Worm (Caenorhabditis elegans) whole organism, L2 larva: ENCODE data around the gene sir-2.1.

Experiments
- C34F6.9 ChIP-seq: fragments of 150-350 bp; optimal IDR thresholded peaks from 2 replicates; lab custom pipeline; 2014; ENCODE audit warnings: missing biosample characterization, missing genetic modification characterization
- F13H6.1 ChIP-seq: sonication (generic microtip); optimal IDR thresholded peaks from 2 replicates; lab custom pipeline; 2016; ENCODE audit warnings: missing genetic modification characterization, missing compliant biosample characterization
- R02D3.7 ChIP-seq: fragments of 150-350 bp; optimal IDR thresholded peaks from 2 replicates; lab custom pipeline; 2014; ENCODE audit warnings: missing biosample characterization, missing genetic modification characterization
- Y55F3AM.14 ChIP-seq: fragments of 200-800 bp; sonication (Bioruptor generic); optimal IDR thresholded peaks from 2 replicates; lab custom pipeline; 2018; ENCODE audit warnings: mild to moderate bottlenecking, missing genetic modification characterization, missing compliant biosample characterization
- ZK546.5 ChIP-seq: sonication (generic microtip); optimal IDR thresholded peaks from 2 replicates; lab custom pipeline; 2017; ENCODE audit warnings: missing biosample characterization, missing genetic modification characterization
- alr-1 ChIP-seq: fragments of 150-350 bp; optimal IDR thresholded peaks from 2 replicates; lab custom pipeline; 2014; ENCODE audit warnings: missing biosample characterization, missing genetic modification characterization
- aly-2 ChIP-seq: fragments of 150-350 bp; optimal IDR thresholded peaks from 2 replicates; lab custom pipeline; 2014; ENCODE audit warnings: missing biosample characterization, missing genetic modification characterization
- ama-1 ChIP-seq: fragments of 150-350 bp; optimal IDR thresholded peaks from 2 replicates; lab custom pipeline; 2018; ENCODE audit warnings: inconsistent platforms
- blmp-1 ChIP-seq: sonication (generic microtip); optimal IDR thresholded peaks from 2 replicates; lab custom pipeline; 2017; ENCODE audit warnings: missing genetic modification characterization, mild to moderate bottlenecking, missing compliant biosample characterization, antibody characterized with exemption, moderate library complexity; ENCODE audit not compliant: insufficient read depth
- ceh-16 ChIP-seq: fragments of 150-350 bp; optimal IDR thresholded peaks from 2 replicates; lab custom pipeline; 2014; ENCODE audit warnings: missing biosample characterization, missing genetic modification characterization
- ceh-82 ChIP-seq: fragments of 150-350 bp; optimal IDR thresholded peaks from 2 replicates; lab custom pipeline; 2014; ENCODE audit warnings: missing biosample characterization, missing genetic modification characterization
- crh-2 ChIP-seq: sonication (generic microtip); optimal IDR thresholded peaks from 2 replicates; lab custom pipeline; 2017; ENCODE audit warnings: missing biosample characterization, missing genetic modification characterization
- dmd-4 ChIP-seq: sonication (generic microtip); optimal IDR thresholded peaks from 2 replicates; lab custom pipeline; 2017; ENCODE audit warnings: missing biosample characterization, missing genetic modification characterization
- egl-27 ChIP-seq: sonication (generic microtip); optimal IDR thresholded peaks from 3 replicates; lab custom pipeline; 2017; ENCODE audit warnings: missing biosample characterization, missing genetic modification reagents, missing genetic modification characterization
- elt-1 ChIP-seq: fragments of 150-350 bp; optimal IDR thresholded peaks from 2 replicates; lab custom pipeline; 2014; ENCODE audit warnings: missing biosample characterization, missing genetic modification characterization
- elt-3 ChIP-seq: sonication (generic microtip); optimal IDR thresholded peaks from 2 replicates; lab custom pipeline; 2017; ENCODE audit warnings: missing biosample characterization, missing genetic modification characterization
- fos-1 ChIP-seq: fragments of 150-350 bp; optimal IDR thresholded peaks from 2 replicates; lab custom pipeline; 2014; ENCODE audit warnings: missing biosample characterization, missing genetic modification characterization
- gmeb-1 ChIP-seq: fragments of 150-350 bp; optimal IDR thresholded peaks from 2 replicates; lab custom pipeline; 2014; ENCODE audit warnings: missing biosample characterization, missing genetic modification characterization
- lin-11 ChIP-seq: fragments of 150-350 bp; sonication (generic microtip); optimal IDR thresholded peaks from 2 replicates; lab custom pipeline; 2014; ENCODE audit warnings: missing biosample characterization, missing genetic modification characterization, inconsistent platforms, mixed read lengths
- lin-13 ChIP-seq: fragments of 150-350 bp; optimal IDR thresholded peaks from 2 replicates; lab custom pipeline; 2014; ENCODE audit warnings: missing biosample characterization, missing genetic modification reagents, missing genetic modification characterization
- lin-39 ChIP-seq: fragments of 150-350 bp; optimal IDR thresholded peaks from 2 replicates; lab custom pipeline; 2014; ENCODE audit warnings: missing biosample characterization, missing genetic modification reagents, missing genetic modification characterization
- lsy-2 ChIP-seq, 2 experiments: fragments of 150-350 bp in 1 of 2; sonication (generic microtip) in 1 of 2; optimal IDR thresholded peaks; 2 replicates each; lab custom pipeline; 2014 to 2017; ENCODE audit warnings: missing biosample characterization in 2 of 2, missing genetic modification characterization in 2 of 2
- mab-5 ChIP-seq: fragments of 150-350 bp; optimal IDR thresholded peaks from 2 replicates; lab custom pipeline; 2014; ENCODE audit warnings: missing biosample characterization, missing genetic modification characterization
- mbf-1 ChIP-seq: sonication (generic microtip); optimal IDR thresholded peaks from 2 replicates; lab custom pipeline; 2017; ENCODE audit warnings: missing biosample characterization, missing genetic modification characterization
- mdl-1 ChIP-seq, 2 experiments: fragments of 150-350 bp in 1 of 2; sonication (generic microtip) in 1 of 2; optimal IDR thresholded peaks; 2 replicates each; lab custom pipeline; 2017; ENCODE audit warnings: missing biosample characterization in 2 of 2, missing genetic modification characterization in 2 of 2
- nhr-10 ChIP-seq: sonication (generic microtip); optimal IDR thresholded peaks from 2 replicates; lab custom pipeline; 2017; ENCODE audit warnings: missing biosample characterization, missing genetic modification characterization
- nhr-11 ChIP-seq: fragments of 150-350 bp; optimal IDR thresholded peaks from 2 replicates; lab custom pipeline; 2014; ENCODE audit warnings: missing biosample characterization, missing genetic modification characterization
- nhr-12 ChIP-seq: fragments of 150-350 bp; optimal IDR thresholded peaks from 2 replicates; lab custom pipeline; 2014; ENCODE audit warnings: missing biosample characterization, missing genetic modification characterization
- nhr-129 ChIP-seq: fragments of 150-350 bp; optimal IDR thresholded peaks from 2 replicates; lab custom pipeline; 2014; ENCODE audit warnings: missing biosample characterization, missing genetic modification characterization
- nhr-21 ChIP-seq: fragments of 150-350 bp; optimal IDR thresholded peaks from 2 replicates; lab custom pipeline; 2014; ENCODE audit warnings: missing biosample characterization, missing genetic modification characterization
- nhr-23 ChIP-seq: fragments of 150-350 bp; optimal IDR thresholded peaks from 2 replicates; lab custom pipeline; 2014; ENCODE audit warnings: missing biosample characterization, missing genetic modification reagents, missing genetic modification characterization
- nhr-237 ChIP-seq: fragments of 150-350 bp; optimal IDR thresholded peaks from 2 replicates; lab custom pipeline; 2014; ENCODE audit warnings: missing biosample characterization, missing genetic modification characterization
- nhr-25 ChIP-seq: fragments of 150-350 bp; sonication (generic microtip); optimal IDR thresholded peaks from 3 replicates; lab custom pipeline; 2014; ENCODE audit warnings: missing biosample characterization, missing genetic modification characterization
- nhr-6 ChIP-seq: fragments of 150-350 bp; optimal IDR thresholded peaks from 2 replicates; lab custom pipeline; 2014; ENCODE audit warnings: missing biosample characterization, missing genetic modification characterization
- nhr-77 ChIP-seq: fragments of 150-350 bp; optimal IDR thresholded peaks from 2 replicates; lab custom pipeline; 2014; ENCODE audit warnings: missing biosample characterization, missing genetic modification characterization
- peb-1 ChIP-seq: fragments of 150-350 bp; optimal IDR thresholded peaks from 2 replicates; lab custom pipeline; 2014; ENCODE audit warnings: missing biosample characterization, missing genetic modification characterization
- sem-4 ChIP-seq: fragments of 150-350 bp; optimal IDR thresholded peaks from 2 replicates; lab custom pipeline; 2014; ENCODE audit warnings: missing biosample characterization, missing genetic modification reagents, missing genetic modification characterization
- skn-1 ChIP-seq: sonication (generic microtip); optimal IDR thresholded peaks from 2 replicates; lab custom pipeline; 2017; ENCODE audit warnings: missing biosample characterization, missing genetic modification characterization
- sma-3 ChIP-seq: sonication (generic microtip); optimal IDR thresholded peaks from 2 replicates; lab custom pipeline; 2016; ENCODE audit warnings: missing genetic modification reagents, missing genetic modification characterization, missing compliant biosample characterization
- sma-9 ChIP-seq, 2 experiments: fragments of 150-350 bp in 1 of 2; sonication (generic microtip) in 1 of 2; optimal IDR thresholded peaks; 2 replicates each; lab custom pipeline; 2014 to 2016; ENCODE audit warnings: missing genetic modification characterization in 2 of 2, mild to moderate bottlenecking in 1 of 2, missing biosample characterization in 1 of 2, missing compliant biosample characterization in 1 of 2, missing genetic modification reagents in 1 of 2, moderate library complexity in 1 of 2
- snpc-4 ChIP-seq: fragments of 150-350 bp; optimal IDR thresholded peaks from 2 replicates; lab custom pipeline; 2014; ENCODE audit warnings: missing biosample characterization, missing genetic modification characterization
- unc-39 ChIP-seq: fragments of 150-350 bp; optimal IDR thresholded peaks from 2 replicates; lab custom pipeline; 2014; ENCODE audit warnings: missing biosample characterization, missing genetic modification characterization
- unc-55 ChIP-seq: fragments of 150-350 bp; sonication (generic microtip); optimal IDR thresholded peaks from 3 replicates; lab custom pipeline; 2014; ENCODE audit warnings: missing biosample characterization, missing genetic modification reagents, missing genetic modification characterization
- unc-62 ChIP-seq: fragments of 150-350 bp; optimal IDR thresholded peaks from 2 replicates; lab custom pipeline; 2014; ENCODE audit warnings: missing biosample characterization, missing genetic modification reagents, missing genetic modification characterization
- zag-1 ChIP-seq: fragments of 150-350 bp; optimal IDR thresholded peaks from 2 replicates; lab custom pipeline; 2014; ENCODE audit warnings: missing biosample characterization, missing genetic modification characterization
- ztf-1 ChIP-seq: fragments of 200-800 bp; sonication (Bioruptor generic); conservative IDR thresholded peaks from 2 replicates; pipeline ENCODE4 v1.3.6; 2022; ENCODE audit warnings: missing genetic modification characterization, missing compliant biosample characterization
- ztf-11 ChIP-seq: sonication (generic microtip); optimal IDR thresholded peaks from 2 replicates; lab custom pipeline; 2017; ENCODE audit warnings: missing biosample characterization, missing genetic modification characterization
- ztf-4 ChIP-seq: fragments of 150-350 bp; optimal IDR thresholded peaks from 2 replicates; lab custom pipeline; 2014; ENCODE audit warnings: missing biosample characterization, missing genetic modification characterization

sir-2.1 gene

ce11 chrIV:10374601-10375000 is 8.6 kb upstream of the sir-2.1 start, which contains the start of gene mask-1:
Gene mask-1 (plus strand): TSS chrIV:10374901.
- TF ChIP-seq snpc-4 (tag; lab: Kevin White, UChicago) (no peak), nhr-10 (tag; lab: Kevin White, UChicago) (no peak)
- TF ChIP-seq, all 48 proteins: peak for 0

- TF ChIP-seq elt-3 (no peak), nhr-25 (tag; lab: Kevin White, UChicago) (peak; percentile 80), unc-55 (GFP tag; lab: Kevin White, UChicago) (peak; percentile 78), blmp-1 (tag; lab: Kevin White, UChicago) (no peak), sma-9 (GFP tag; optimal IDR thresholded peaks at IDR 0.05; lab: Kevin White, UChicago) (peak; percentile 38), sma-9 (tag; optimal IDR thresholded peaks at IDR 0.05; lab: Kevin White, UChicago) (no peak), C34F6.9 (tag; lab: Kevin White, UChicago) (peak; percentile 92), lin-11 (tag; lab: Kevin White, UChicago) (peak; percentile 47), peb-1 (tag; lab: Kevin White, UChicago) (no peak), nhr-129 (peak; percentile 48), mbf-1 (no peak), ceh-82 (no peak), Y55F3AM.14 (GFP tag; lab: Kevin White, UChicago) (no peak), zag-1 (no peak), ceh-16 (tag; lab: Kevin White, UChicago) (no peak), lsy-2 (tag; optimal IDR thresholded peaks at IDR 0.05; lab: Kevin White, UChicago) (peak; percentile 72 to 87), aly-2 (tag; lab: Kevin White, UChicago) (no peak), fos-1 (tag; lab: Kevin White, UChicago) (peak; percentile 46), nhr-77 (no peak), nhr-10 (tag; lab: Kevin White, UChicago) (no peak), lin-39 (tag; lab: Kevin White, UChicago) (no peak), nhr-21 (tag; lab: Kevin White, UChicago) (peak; percentile 17), nhr-237 (tag; lab: Kevin White, UChicago) (no peak), nhr-6 (tag; lab: Kevin White, UChicago) (peak; percentile 43), nhr-12 (tag; lab: Kevin White, UChicago) (no peak), lin-13 (GFP tag; lab: Kevin White, UChicago) (peak; percentile 71), snpc-4 (tag; lab: Kevin White, UChicago) (no peak), alr-1 (tag; lab: Kevin White, UChicago) (no peak), ZK546.5 (tag; lab: Kevin White, UChicago) (no peak), gmeb-1 (peak; percentile 83), F13H6.1 (tag; lab: Kevin White, UChicago) (peak; percentile 52), egl-27 (tag; lab: Kevin White, UChicago) (peak; percentile 46), nhr-23 (tag; lab: Kevin White, UChicago) (no peak), mdl-1 (tag; optimal IDR thresholded peaks at IDR 0.05; lab: Kevin White, UChicago) (no peak), nhr-11 (no peak), crh-2 (tag; lab: Kevin White, UChicago) (peak; percentile 94), sma-3 (GFP tag; lab: Kevin White, UChicago) (peak; percentile 68), R02D3.7 (no peak), ztf-11 (tag; lab: Kevin White, UChicago) (no peak), ztf-1 (GFP tag; lab: Robert Waterston, UW) (no peak), unc-39 (tag; lab: Kevin White, UChicago) (no peak), unc-62 (GFP tag; lab: Kevin White, UChicago) (no peak), skn-1 (tag; lab: Kevin White, UChicago) (no peak), sem-4 (peak; percentile 9), ztf-4 (no peak), dmd-4 (tag; lab: Kevin White, UChicago) (no peak), ama-1 (peak; percentile 9), elt-1 (no peak), mab-5 (tag; lab: Kevin White, UChicago) (peak; percentile 17)
These were observed 7.8 kb upstream of the sir-2.1 start, which contains the start of gene mpz-5 for ce11 chrIV:10373772-10374288. Gene mpz-5 (minus strand): TSS chrIV:10373822.
